Worm (Caenorhabditis elegans): ENCODE data around the gene H03A11.13.
A peak's percentile ranks its signal among the peaks of the same experiment; 100 is the strongest.

Gene H03A11.13

DNA sequence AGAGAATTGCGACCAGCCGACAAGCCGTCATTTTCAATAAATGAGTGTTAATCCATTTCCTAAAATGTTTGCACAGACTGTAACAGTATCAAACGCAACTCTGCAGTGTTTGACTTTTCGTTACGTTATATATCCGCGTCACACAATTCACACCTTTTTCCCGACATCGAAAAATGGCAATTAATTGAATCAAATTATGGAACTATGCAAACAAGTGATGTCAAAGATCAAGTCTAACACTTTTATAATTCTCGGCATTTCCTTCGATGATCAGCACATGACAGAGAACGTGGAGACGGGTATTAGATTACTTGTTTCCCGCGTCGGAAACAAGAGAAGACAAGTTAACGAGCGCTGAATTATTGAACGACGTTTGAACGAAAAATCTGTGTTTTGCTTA lies 18.7 kb downstream of the H03A11.13 start, which contains the start of gene phat-6:
phat-6 (minus strand) TSS at position 101 of the 400 bp plus-strand sequence.
- TF ChIP-seq pat-9 (tag; optimal IDR thresholded peaks at IDR 0.05) (no peak), zip-5 (tag; optimal IDR thresholded peaks at IDR 0.05) (no peak), K09A11.1 (tag; optimal IDR thresholded peaks at IDR 0.05; ENCODE audit: insufficient read depth) (no peak), npax-4 (tag; optimal IDR thresholded peaks at IDR 0.05) (no peak), ref-2 (tag; optimal IDR thresholded peaks at IDR 0.05) (no peak)

DNA sequence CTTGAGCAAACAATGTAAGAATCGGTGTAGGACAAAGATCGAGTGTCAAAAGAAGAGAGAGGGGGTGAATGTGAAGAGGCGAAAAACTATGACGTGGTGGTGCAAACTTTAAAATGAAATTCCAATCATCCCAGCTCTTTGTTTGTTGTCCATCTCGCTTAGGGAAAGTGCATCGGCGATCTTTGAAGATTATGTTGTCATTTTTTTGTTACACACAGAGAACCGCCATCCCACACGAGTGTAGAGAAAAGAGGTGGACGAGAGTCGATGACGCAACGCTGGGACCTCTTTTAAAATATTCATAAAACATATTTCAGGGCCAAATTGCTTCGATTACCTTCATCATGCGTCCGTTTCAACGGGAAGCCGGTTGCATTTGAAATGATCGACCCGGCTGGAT lies 21.7 kb downstream of the H03A11.13 start:
- TF ChIP-seq ceh-34 (tag; optimal IDR thresholded peaks at IDR 0.05) (no peak), unc-42 (tag; optimal IDR thresholded peaks at IDR 0.05) (no peak), lim-6 (tag; optimal IDR thresholded peaks at IDR 0.05) (no peak), hlh-15 (tag; optimal IDR thresholded peaks at IDR 0.05) (no peak), mec-3 (tag; optimal IDR thresholded peaks at IDR 0.05; ENCODE audit: borderline replicate concordance) (no peak), T23F11.4 (GFP tag; optimal IDR thresholded peaks at IDR 0.05) (no peak), nhr-232 (tag; optimal IDR thresholded peaks at IDR 0.05) (no peak), ceh-45 (GFP tag; IDR thresholded peaks at IDR 0.05) (no peak), che-1 (tag; optimal IDR thresholded peaks at IDR 0.05) (no peak), fkh-6 (tag; optimal IDR thresholded peaks at IDR 0.05) (no peak), npax-4 (tag; optimal IDR thresholded peaks at IDR 0.05) (no peak), pag-3 (tag; optimal IDR thresholded peaks at IDR 0.05; ENCODE audit: borderline replicate concordance) (no peak), rnt-1 (tag; optimal IDR thresholded peaks at IDR 0.05) (no peak), eyg-1 (tag; optimal IDR thresholded peaks at IDR 0.05) (no peak), tbx-7 (tag; optimal IDR thresholded peaks at IDR 0.05) (no peak)

DNA sequence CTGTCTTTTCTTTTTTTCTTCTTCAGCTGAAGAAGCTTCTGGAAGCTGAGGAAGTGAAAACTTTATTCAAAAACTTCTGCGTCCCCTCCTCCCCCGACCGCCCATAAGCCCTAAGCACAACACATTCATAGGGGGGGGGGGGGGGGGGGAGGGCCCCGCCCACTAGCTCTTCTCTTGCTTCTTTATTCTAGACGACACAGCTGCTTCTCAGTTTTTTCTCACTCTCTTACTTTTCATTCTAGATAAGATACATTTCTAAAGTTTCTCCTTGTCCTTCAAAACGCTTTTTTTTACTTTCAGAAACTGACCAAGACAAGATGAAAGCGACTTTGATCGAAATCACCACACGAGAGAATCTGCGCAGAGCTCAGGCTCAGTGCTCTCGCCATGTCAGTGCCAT lies 23.2 kb downstream of the H03A11.13 start, which contains the start of gene T10B10.4:
T10B10.4 (plus strand) TSS at position 301 of the 400 bp plus-strand sequence.
- TF ChIP-seq nhr-11 (tag; optimal IDR thresholded peaks at IDR 0.05) (no peak), unc-3 (GFP tag; conservative IDR thresholded peaks at IDR 0.05) (no peak), unc-3 (tag; optimal IDR thresholded peaks at IDR 0.05) (no peak), K09A11.1 (tag; optimal IDR thresholded peaks at IDR 0.05; ENCODE audit: insufficient read depth) (no peak), gmeb-2 (tag; optimal IDR thresholded peaks at IDR 0.05) (no peak), ceh-18 (tag; optimal IDR thresholded peaks at IDR 0.05) (no peak), nhr-232 (tag; optimal IDR thresholded peaks at IDR 0.05) (no peak), ceh-6 (GFP tag; optimal IDR thresholded peaks at IDR 0.05) (no peak), ceh-19 (GFP tag; optimal IDR thresholded peaks at IDR 0.05) (no peak), che-1 (tag; optimal IDR thresholded peaks at IDR 0.05) (no peak), ceh-24 (tag; optimal IDR thresholded peaks at IDR 0.05) (no peak), ceh-30 (tag; optimal IDR thresholded peaks at IDR 0.05) (no peak), madf-2 (tag; optimal IDR thresholded peaks at IDR 0.05) (no peak), syd-9 (tag; optimal IDR thresholded peaks at IDR 0.05) (no peak), elt-2 (tag; optimal IDR thresholded peaks at IDR 0.05) (no peak), ceh-9 (tag; optimal IDR thresholded peaks at IDR 0.05) (no peak), odd-2 (tag; optimal IDR thresholded peaks at IDR 0.05) (no peak)

DNA sequence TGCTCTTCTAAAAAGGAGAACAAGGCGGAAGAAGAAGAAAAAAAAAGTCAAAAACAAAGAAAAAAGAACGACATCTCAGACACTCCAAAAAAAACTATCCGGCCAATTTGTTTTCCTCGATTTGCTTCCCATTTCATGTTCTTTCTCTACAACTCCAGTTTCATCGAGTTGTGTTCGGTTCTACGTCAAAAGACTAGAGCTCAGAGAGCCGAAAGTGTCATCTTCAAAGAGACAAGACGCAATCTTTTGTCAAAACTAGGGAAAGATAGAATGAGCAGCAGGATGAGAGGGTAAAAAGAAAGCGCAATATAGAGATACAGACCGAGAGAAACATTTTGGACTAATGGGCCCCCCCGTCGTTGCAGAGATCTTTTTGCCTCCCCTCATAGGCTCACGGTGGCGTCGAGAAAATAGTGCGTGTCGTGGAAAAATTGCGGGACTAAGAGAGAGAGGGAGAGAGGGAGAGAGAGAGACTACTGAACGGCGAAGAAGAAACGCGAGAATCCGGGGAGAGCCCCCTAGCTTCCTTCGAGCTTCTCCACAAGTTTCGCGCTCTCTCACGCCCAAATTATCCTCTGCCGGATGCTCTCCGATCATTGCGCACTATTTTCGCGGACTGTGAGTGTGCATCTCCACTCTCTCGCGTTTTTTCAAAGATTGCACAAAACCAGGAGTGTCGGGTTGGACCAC lies 23.9 kb downstream of the H03A11.13 start:
- TF ChIP-seq ceh-34 (tag; optimal IDR thresholded peaks at IDR 0.05) (peak; percentile 74), unc-55 (GFP tag; optimal IDR thresholded peaks at IDR 0.05) (no peak), mec-3 (tag; optimal IDR thresholded peaks at IDR 0.05; ENCODE audit: borderline replicate concordance) (no peak), sox-4 (tag; optimal IDR thresholded peaks at IDR 0.05) (no peak), ceh-6 (GFP tag; optimal IDR thresholded peaks at IDR 0.05) (no peak), pqm-1 (tag; optimal IDR thresholded peaks at IDR 0.05) (no peak), fax-1 (tag; optimal IDR thresholded peaks at IDR 0.05) (no peak), unc-42 (tag; optimal IDR thresholded peaks at IDR 0.05) (peak; percentile 89), K02D7.2 (tag; optimal IDR thresholded peaks at IDR 0.05) (no peak), zip-5 (tag; optimal IDR thresholded peaks at IDR 0.05) (no peak), che-1 (tag; optimal IDR thresholded peaks at IDR 0.05) (no peak), gmeb-2 (tag; optimal IDR thresholded peaks at IDR 0.05) (no peak), pha-2 (tag; optimal IDR thresholded peaks at IDR 0.05) (no peak), hlh-8 (tag; optimal IDR thresholded peaks at IDR 0.05) (peak; percentile 22), nfya-1 (tag; optimal IDR thresholded peaks at IDR 0.05) (peak; percentile 66), tbx-7 (tag; optimal IDR thresholded peaks at IDR 0.05) (no peak), hlh-6 (tag; optimal IDR thresholded peaks at IDR 0.05) (no peak), eyg-1 (tag; optimal IDR thresholded peaks at IDR 0.05) (no peak), hlh-30 (tag; optimal IDR thresholded peaks at IDR 0.05; ENCODE audit: insufficient read depth) (no peak), ztf-16 (tag; optimal IDR thresholded peaks at IDR 0.05) (no peak), K09A11.1 (tag; optimal IDR thresholded peaks at IDR 0.05; ENCODE audit: insufficient read depth) (no peak), ahr-1 (tag; optimal IDR thresholded peaks at IDR 0.05) (no peak), pax-1 (tag; optimal IDR thresholded peaks at IDR 0.05) (no peak), hlh-15 (tag; optimal IDR thresholded peaks at IDR 0.05) (no peak)
